Fruit fly (Drosophila melanogaster) whole organism, embryonic: ENCODE results near the gene ATPsyngamma.
A peak's percentile ranks its signal among the peaks of the same experiment; 100 is the strongest.

Source experiments
- Awh ChIP-seq: fragments of 200-800 bp; sonication (Bioruptor generic); IDR thresholded peaks from 2 replicates; pipeline ENCODE4, ENCODE4 v1.3.6; 2022; ENCODE audit warnings: missing biosample characterization, missing genetic modification characterization
- Bteb2 ChIP-seq: fragments of 200-800 bp; sonication (Bioruptor generic); optimal IDR thresholded peaks from 2 replicates; lab custom pipeline; 2016; ENCODE audit warnings: missing biosample characterization, missing genetic modification characterization
- CG13287 ChIP-seq: fragments of 200-800 bp; sonication (Bioruptor generic); IDR thresholded peaks from 2 replicates; pipeline ENCODE4 v1.3.6; 2022; ENCODE audit warnings: missing biosample characterization, missing genetic modification characterization; ENCODE audit not compliant: partially characterized antibody
- CG15514 ChIP-seq: fragments of 200-800 bp; sonication (Bioruptor generic); optimal IDR thresholded peaks from 3 replicates; lab custom pipeline; 2017; ENCODE audit warnings: missing biosample characterization, missing genetic modification characterization, mild to moderate bottlenecking, moderate library complexity, missing genetic modification reagents
- CG16815 ChIP-seq: fragments of 200-800 bp; sonication (Bioruptor generic); optimal IDR thresholded peaks from 3 replicates; lab custom pipeline; 2017; ENCODE audit warnings: missing biosample characterization, mild to moderate bottlenecking, missing genetic modification characterization
- CG17359 ChIP-seq: fragments of 200-800 bp; sonication (Bioruptor generic); optimal IDR thresholded peaks from 3 replicates; lab custom pipeline; 2018; ENCODE audit warnings: missing biosample characterization, mild to moderate bottlenecking, missing genetic modification characterization, moderate library complexity
- CG17829 ChIP-seq: fragments of 200-800 bp; optimal IDR thresholded peaks from 2 replicates; lab custom pipeline; 2019; ENCODE audit warnings: missing biosample characterization, mild to moderate bottlenecking, missing genetic modification characterization, moderate library complexity
- CG2120 ChIP-seq: fragments of 200-800 bp; sonication (Bioruptor generic); optimal IDR thresholded peaks from 3 replicates; lab custom pipeline; 2016; ENCODE audit warnings: missing biosample characterization, missing genetic modification characterization
- CG2712 ChIP-seq: fragments of 200-800 bp; optimal IDR thresholded peaks from 3 replicates; lab custom pipeline; 2019; ENCODE audit warnings: missing biosample characterization, mild to moderate bottlenecking, missing genetic modification characterization, moderate library complexity
- CG30431 ChIP-seq: fragments of 200-800 bp; sonication (Bioruptor generic); optimal IDR thresholded peaks from 2 replicates; lab custom pipeline; 2017; ENCODE audit warnings: missing biosample characterization, missing genetic modification characterization
- CG3847 ChIP-seq: fragments of 200-800 bp; sonication (Bioruptor generic); IDR thresholded peaks from 2 replicates; pipeline ENCODE4 v1.3.6; 2022; ENCODE audit warnings: missing biosample characterization, missing genetic modification characterization
- CG6272 ChIP-seq: fragments of 200-800 bp; sonication (Bioruptor generic); IDR thresholded peaks from 2 replicates; pipeline ENCODE4 v1.3.6; 2022; ENCODE audit warnings: missing biosample characterization, missing genetic modification characterization
- CG7987 ChIP-seq: fragments of 200-800 bp; sonication (Bioruptor generic); optimal IDR thresholded peaks from 2 replicates; lab custom pipeline; 2018; ENCODE audit warnings: missing biosample characterization, mild to moderate bottlenecking, missing genetic modification characterization, moderate library complexity
- CG8089 ChIP-seq: fragments of 200-800 bp; sonication (Bioruptor generic); optimal IDR thresholded peaks from 3 replicates; lab custom pipeline; 2016; ENCODE audit warnings: missing biosample characterization, missing genetic modification characterization
- CG9215 ChIP-seq: fragments of 200-800 bp; sonication (Bioruptor generic); IDR thresholded peaks from 2 replicates; pipeline ENCODE4 v1.3.6; 2022; ENCODE audit warnings: missing biosample characterization, missing genetic modification characterization
- CG9609 ChIP-seq: fragments of 200-800 bp; sonication (Bioruptor generic); optimal IDR thresholded peaks from 3 replicates; lab custom pipeline; 2016; ENCODE audit warnings: missing biosample characterization, missing genetic modification characterization
- CkIIα-i1 ChIP-seq: fragments of 200-800 bp; sonication (Bioruptor generic); IDR thresholded peaks from 2 replicates; pipeline ENCODE4 v1.3.6; 2022; ENCODE audit warnings: missing biosample characterization, missing genetic modification characterization
- D ChIP-seq, 2 experiments: fragments of 200-800 bp in 1 of 2; fragments of >200 bp in 1 of 2; sonication (Bioruptor generic) in 1 of 2; optimal IDR thresholded peaks; 2 replicates in 1 of 2; 3 replicates in 1 of 2; lab custom pipeline; 2017; ENCODE audit warnings: mild to moderate bottlenecking in 1 of 2, missing biosample characterization in 1 of 2, missing genetic modification characterization in 1 of 2, missing genetic modification reagents in 1 of 2
- D19B ChIP-seq: fragments of 200-800 bp; sonication (Bioruptor generic); optimal IDR thresholded peaks from 2 replicates; lab custom pipeline; 2017; ENCODE audit warnings: missing biosample characterization, mild to moderate bottlenecking, missing genetic modification characterization
- Dref ChIP-seq: fragments of 200-800 bp; sonication (Bioruptor generic); IDR thresholded peaks from 2 replicates; pipeline ENCODE4 v1.3.6; 2022; ENCODE audit warnings: missing biosample characterization, missing genetic modification characterization
- E2f1 ChIP-seq: fragments of 200-800 bp; sonication (Bioruptor generic); IDR thresholded peaks from 2 replicates; pipeline ENCODE4 v1.3.6; 2022; ENCODE audit warnings: missing biosample characterization, missing genetic modification characterization
- Fer1 ChIP-seq: fragments of 200-800 bp; sonication (Bioruptor generic); optimal IDR thresholded peaks from 2 replicates; lab custom pipeline; 2017; ENCODE audit warnings: missing biosample characterization, mild to moderate bottlenecking, missing genetic modification characterization
- HLH3B ChIP-seq: fragments of 200-800 bp; sonication (Bioruptor generic); IDR thresholded peaks from 2 replicates; pipeline ENCODE4 v1.3.6; 2022; ENCODE audit warnings: missing biosample characterization, missing genetic modification characterization
- Hmx ChIP-seq: fragments of 200-800 bp; sonication (Bioruptor generic); optimal IDR thresholded peaks from 2 replicates; lab custom pipeline; 2016; ENCODE audit warnings: missing biosample characterization, missing genetic modification characterization
- Hr78 ChIP-seq, 2 experiments: fragments of 200-800 bp in 1 of 2; fragments of >200 bp in 1 of 2; sonication (Bioruptor generic) in 1 of 2; optimal IDR thresholded peaks; 2 replicates each; lab custom pipeline; 2017 to 2019; ENCODE audit warnings: missing biosample characterization in 2 of 2, missing genetic modification characterization in 2 of 2, mild to moderate bottlenecking in 1 of 2, moderate library complexity in 1 of 2
- Mes4 ChIP-seq: fragments of 200-800 bp; sonication (Bioruptor generic); optimal IDR thresholded peaks from 2 replicates; lab custom pipeline; 2016; ENCODE audit warnings: missing biosample characterization, missing genetic modification characterization
- NfI ChIP-seq: fragments of 200-800 bp; sonication (Bioruptor generic); optimal IDR thresholded peaks from 3 replicates; lab custom pipeline; 2018; ENCODE audit warnings: missing biosample characterization, mild to moderate bottlenecking, missing genetic modification characterization, moderate library complexity
- Opbp ChIP-seq: fragments of 200-800 bp; sonication (Bioruptor generic); IDR thresholded peaks from 3 replicates; pipeline ENCODE4 v1.3.6; 2022; ENCODE audit warnings: missing biosample characterization, missing genetic modification characterization; ENCODE audit not compliant: partially characterized antibody
- Scr ChIP-seq: fragments of 200-800 bp; sonication (Bioruptor generic); IDR thresholded peaks from 2 replicates; pipeline ENCODE4 v1.3.6; 2022; ENCODE audit warnings: missing biosample characterization, missing genetic modification characterization; ENCODE audit not compliant: partially characterized antibody
- Six4 ChIP-seq: fragments of 200-800 bp; sonication (Bioruptor generic); optimal IDR thresholded peaks from 2 replicates; lab custom pipeline; 2016; ENCODE audit warnings: missing biosample characterization, missing genetic modification characterization
- al ChIP-seq: fragments of 200-800 bp; sonication (Bioruptor generic); IDR thresholded peaks from 2 replicates; pipeline ENCODE4 v1.3.6; 2022; ENCODE audit warnings: missing biosample characterization, missing genetic modification characterization
- bowl ChIP-seq: fragments of 200-800 bp; sonication (Bioruptor generic); IDR thresholded peaks from 2 replicates; pipeline ENCODE4 v1.3.6; 2022; ENCODE audit warnings: missing biosample characterization, missing genetic modification characterization
- cas ChIP-seq: fragments of 200-800 bp; sonication (Bioruptor generic); IDR thresholded peaks from 2 replicates; pipeline ENCODE4 v1.3.6; 2022; ENCODE audit warnings: missing biosample characterization, missing genetic modification characterization
- ci ChIP-seq: fragments of 200-800 bp; sonication (Bioruptor generic); IDR thresholded peaks from 3 replicates; pipeline ENCODE4 v1.3.6; 2022; ENCODE audit warnings: missing biosample characterization, missing genetic modification characterization
- dan ChIP-seq: fragments of 200-800 bp; sonication (Bioruptor generic); IDR thresholded peaks from 2 replicates; pipeline ENCODE4 v1.3.6; 2022; ENCODE audit warnings: missing biosample characterization, missing genetic modification characterization
- dmrt99B ChIP-seq: fragments of 200-800 bp; sonication (Bioruptor generic); optimal IDR thresholded peaks from 2 replicates; lab custom pipeline; 2018; ENCODE audit warnings: missing biosample characterization, mild to moderate bottlenecking, missing genetic modification characterization, moderate library complexity
- esg ChIP-seq: fragments of 200-800 bp; sonication (Bioruptor generic); conservative IDR thresholded peaks from 2 replicates; pipeline ENCODE4 v1.3.6; 2022; ENCODE audit warnings: missing biosample characterization, missing genetic modification characterization
- exex ChIP-seq: fragments of 200-800 bp; sonication (Bioruptor generic); optimal IDR thresholded peaks from 4 replicates; lab custom pipeline; 2018; ENCODE audit warnings: missing biosample characterization, mild to moderate bottlenecking, missing genetic modification characterization, moderate library complexity
- eyg ChIP-seq: fragments of 200-800 bp; sonication (Bioruptor generic); optimal IDR thresholded peaks from 3 replicates; lab custom pipeline; 2016; ENCODE audit warnings: missing biosample characterization, missing genetic modification characterization
- gce ChIP-seq: fragments of 200-800 bp; sonication (Bioruptor generic); IDR thresholded peaks from 3 replicates; pipeline ENCODE4 v1.3.6; 2022; ENCODE audit warnings: missing biosample characterization, missing genetic modification characterization
- grn ChIP-seq: fragments of 200-800 bp; sonication (Bioruptor generic); optimal IDR thresholded peaks from 3 replicates; lab custom pipeline; 2017; ENCODE audit warnings: missing biosample characterization, missing genetic modification characterization
- nerfin-1 ChIP-seq: fragments of 200-800 bp; sonication (Bioruptor generic); optimal IDR thresholded peaks from 3 replicates; lab custom pipeline; 2019; ENCODE audit warnings: missing biosample characterization, mild to moderate bottlenecking, missing genetic modification characterization, moderate library complexity
- odd ChIP-seq: fragments of 200-800 bp; sonication (Bioruptor generic); optimal IDR thresholded peaks from 2 replicates; lab custom pipeline; 2017; ENCODE audit warnings: missing biosample characterization, mild to moderate bottlenecking, missing genetic modification characterization
- ranshi ChIP-seq: fragments of 200-800 bp; sonication (Bioruptor generic); IDR thresholded peaks from 2 replicates; pipeline ENCODE4 v1.3.6; 2022; ENCODE audit warnings: missing biosample characterization, missing genetic modification characterization
- sens-2 ChIP-seq: fragments of 200-800 bp; sonication (Bioruptor generic); IDR thresholded peaks from 2 replicates; pipeline ENCODE4 v1.3.6; 2022; ENCODE audit warnings: missing biosample characterization, missing genetic modification characterization
- sug ChIP-seq: fragments of 200-800 bp; optimal IDR thresholded peaks from 2 replicates; lab custom pipeline; 2019; ENCODE audit warnings: missing biosample characterization, mild to moderate bottlenecking, missing genetic modification characterization, moderate library complexity
- tin ChIP-seq: fragments of 200-800 bp; sonication (Bioruptor generic); optimal IDR thresholded peaks from 3 replicates; lab custom pipeline; 2016; ENCODE audit warnings: missing biosample characterization, missing genetic modification characterization
- tna ChIP-seq: fragments of 200-800 bp; sonication (Bioruptor generic); IDR thresholded peaks from 2 replicates; pipeline ENCODE4 v1.3.6; 2022; ENCODE audit warnings: missing biosample characterization, missing genetic modification characterization; ENCODE audit not compliant: partially characterized antibody
- twi ChIP-seq: fragments of 200-800 bp; optimal IDR thresholded peaks from 2 replicates; lab custom pipeline; 2019; ENCODE audit warnings: missing biosample characterization, mild to moderate bottlenecking, missing genetic modification characterization, moderate library complexity
- wek ChIP-seq: fragments of 200-800 bp; sonication (Bioruptor generic); optimal IDR thresholded peaks from 3 replicates; lab custom pipeline; 2018; ENCODE audit warnings: missing biosample characterization, mild to moderate bottlenecking, missing genetic modification characterization, moderate library complexity
- zen2 ChIP-seq: fragments of 200-800 bp; sonication (Bioruptor generic); IDR thresholded peaks from 3 replicates; pipeline ENCODE4 v1.3.6; 2022; ENCODE audit warnings: missing biosample characterization, missing genetic modification characterization; ENCODE audit not compliant: partially characterized antibody

Gene ATPsyngamma

dm6 chr3R:29711434-29711833 is 37.5 kb downstream of the ATPsyngamma start:
- TF ChIP-seq CG7987 (GFP tag; lab: Kevin White, UChicago) (no peak), ranshi (GFP tag; lab: Robert Waterston, UW) (no peak), bowl (GFP tag; lab: Robert Waterston, UW) (no peak), esg (GFP tag; lab: Robert Waterston, UW) (no peak), CG9215 (GFP tag; lab: Robert Waterston, UW) (no peak), nerfin-1 (tag; lab: Kevin White, UChicago) (no peak), Mes4 (GFP tag; lab: Kevin White, UChicago) (no peak), CG2712 (peak; percentile 14), E2f1 (GFP tag; lab: Robert Waterston, UW) (no peak), CG30431 (peak; percentile 7), zen2 (GFP tag; lab: Robert Waterston, UW) (no peak), Dref (GFP tag; lab: Robert Waterston, UW) (no peak), sens-2 (0 out of 2 replicates have a peak, but pooled peaks have one; percentile 14), dmrt99B (peak; percentile 49), grn (no peak), Awh (GFP tag; lab: Robert Waterston, UW) (no peak), ci (GFP tag; lab: Robert Waterston, UW) (peak; percentile 62; the same call in 2 of the 3 replicates), CG15514 (GFP tag; lab: Kevin White, UChicago) (no peak), CG6272 (no peak), CG13287 (no peak), odd (GFP tag; lab: Kevin White, UChicago) (no peak), CG17829 (tag; lab: Kevin White, UChicago) (no peak), Hr78 (GFP tag; optimal IDR thresholded peaks at IDR 0.05; lab: Kevin White, UChicago) (no peak), wek (no peak), tin (GFP tag; lab: Kevin White, UChicago) (no peak), Hmx (GFP tag; lab: Kevin White, UChicago) (no peak), CG3847 (GFP tag; lab: Robert Waterston, UW) (no peak), tna (GFP tag; lab: Robert Waterston, UW) (no peak), D19B (no peak), al (GFP tag; lab: Robert Waterston, UW) (no peak), HLH3B (no peak), CG17359 (tag; lab: Kevin White, UChicago) (no peak), CG16815 (GFP tag; lab: Kevin White, UChicago) (no peak), sug (tag; lab: Kevin White, UChicago) (no peak), eyg (GFP tag; lab: Kevin White, UChicago) (no peak), Six4 (GFP tag; lab: Kevin White, UChicago) (no peak), Bteb2 (no peak), CG8089 (GFP tag; lab: Kevin White, UChicago) (no peak), cas (no peak), dan (no peak), Opbp (no peak), exex (tag; lab: Kevin White, UChicago) (no peak), NfI (GFP tag; lab: Kevin White, UChicago) (no peak), D (optimal IDR thresholded peaks at IDR 0.05; lab: Kevin White, UChicago) (no peak), D (GFP tag; optimal IDR thresholded peaks at IDR 0.05; lab: Kevin White, UChicago) (no peak), Scr (GFP tag; lab: Robert Waterston, UW) (no peak), twi (tag; lab: Kevin White, UChicago) (no peak), CkIIα-i1 (GFP tag; lab: Robert Waterston, UW) (no peak), CG2120 (GFP tag; lab: Kevin White, UChicago) (no peak), Fer1 (no peak), gce (GFP tag; lab: Robert Waterston, UW) (no peak), CG9609 (GFP tag; lab: Kevin White, UChicago) (no peak)
